Worm (Caenorhabditis elegans) whole organism, L4 larva: ENCODE data around the gene php-3.

ENCODE experiments used
- R02D3.7 ChIP-seq: fragments of 150-350 bp; sonication (generic microtip); optimal IDR thresholded peaks from 3 replicates; lab custom pipeline; 2014; ENCODE audit warnings: missing biosample characterization, missing genetic modification characterization
- T20F7.1 ChIP-seq: fragments of 200-800 bp; sonication (Bioruptor generic); optimal IDR thresholded peaks from 2 replicates; lab custom pipeline; 2018; ENCODE audit warnings: mild to moderate bottlenecking, missing genetic modification characterization, missing compliant biosample characterization
- Y75B8A.6 ChIP-seq: fragments of 200-800 bp; sonication (Bioruptor generic); IDR thresholded peaks from 2 replicates; pipeline ENCODE4 v1.3.6; 2022; ENCODE audit warnings: missing genetic modification reagents, missing genetic modification characterization, missing compliant biosample characterization
- aha-1 ChIP-seq: fragments of 150-350 bp; peaks from one replicate; lab custom pipeline; 2014; ENCODE audit warnings: missing biosample characterization, missing genetic modification characterization
- ama-1 ChIP-seq: fragments of 150-350 bp; optimal IDR thresholded peaks from 2 replicates; lab custom pipeline; 2014; ENCODE audit warnings: inconsistent platforms, mixed read lengths
- ces-1 ChIP-seq: fragments of 150-350 bp; sonication (generic microtip); optimal IDR thresholded peaks from 4 replicates; lab custom pipeline; 2014; ENCODE audit warnings: missing biosample characterization, missing genetic modification reagents, missing genetic modification characterization
- nhr-11 ChIP-seq: fragments of 150-350 bp; optimal IDR thresholded peaks from 2 replicates; lab custom pipeline; 2014; ENCODE audit warnings: missing biosample characterization, missing genetic modification characterization
- nhr-111 ChIP-seq: fragments of 200-800 bp; sonication (Bioruptor generic); optimal IDR thresholded peaks from 2 replicates; lab custom pipeline; 2018; ENCODE audit warnings: mild to moderate bottlenecking, missing genetic modification characterization, missing compliant biosample characterization
- php-3 ChIP-seq: fragments of 200-800 bp; sonication (Bioruptor generic); IDR thresholded peaks from 2 replicates; pipeline ENCODE4 v1.3.6; 2022; ENCODE audit warnings: missing genetic modification reagents, missing genetic modification characterization, missing compliant biosample characterization
- set-16 ChIP-seq: fragments of 200-800 bp; sonication (Bioruptor generic); IDR thresholded peaks from 2 replicates; pipeline ENCODE4 v1.3.6; 2022; ENCODE audit warnings: missing genetic modification reagents, missing genetic modification characterization, missing compliant biosample characterization
- tra-1 ChIP-seq: fragments of 200-800 bp; sonication (Bioruptor generic); IDR thresholded peaks from 2 replicates; pipeline ENCODE4 v1.3.6; 2022; ENCODE audit warnings: missing genetic modification reagents, missing genetic modification characterization, missing compliant biosample characterization
- unc-62 ChIP-seq, 3 experiments: fragments of 150-350 bp in 1 of 3; sonication (generic microtip); optimal IDR thresholded peaks in 2 of 3; peaks in 1 of 3; 1 replicate in 1 of 3; 2 replicates in 2 of 3; lab custom pipeline; 2014 to 2017; ENCODE audit warnings: missing biosample characterization in 3 of 3, missing genetic modification characterization in 3 of 3, missing genetic modification reagents in 3 of 3, missing genotype in 1 of 3
- zag-1 ChIP-seq: fragments of 150-350 bp; optimal IDR thresholded peaks from 2 replicates; lab custom pipeline; 2014; ENCODE audit warnings: missing biosample characterization, missing genetic modification characterization

DNA sequence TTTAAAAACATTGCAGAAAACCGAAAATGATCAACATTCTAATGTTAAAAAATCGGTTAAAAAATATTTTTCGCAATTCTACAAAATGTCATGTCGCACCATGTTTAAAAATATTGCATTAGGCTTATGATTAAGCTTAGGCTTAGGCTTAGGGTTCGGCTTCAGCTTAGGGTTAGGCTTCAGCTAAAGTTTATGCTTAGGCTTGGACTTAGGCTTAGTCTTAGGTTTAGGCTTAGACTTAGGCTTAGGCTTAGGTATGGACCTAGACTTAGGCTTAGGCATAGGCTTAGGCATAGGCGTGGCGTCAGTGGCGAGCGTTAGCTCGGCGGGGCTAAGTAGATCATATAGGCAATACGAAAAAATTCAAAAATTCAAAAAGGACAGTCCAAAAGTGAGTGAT lies 47.0 kb upstream of the php-3 start:
- TF ChIP-seq ama-1 (lab: Kevin White, UChicago) (no peak), aha-1 (tag; lab: Kevin White, UChicago) (no peak), tra-1 (GFP tag; lab: Robert Waterston, UW) (no peak), ces-1 (GFP tag; lab: Kevin White, UChicago) (no peak), set-16 (no peak), R02D3.7 (tag; lab: Kevin White, UChicago) (no peak), T20F7.1 (no peak), unc-62 (GFP tag; optimal IDR thresholded peaks at IDR 0.05 in 1 of 2; lab: Kevin White, UChicago) (no peak), unc-62 (tag; optimal IDR thresholded peaks at IDR 0.05; lab: Kevin White, UChicago) (no peak), nhr-111 (no peak), Y75B8A.6 (no peak), php-3 (GFP tag; lab: Robert Waterston, UW) (no peak), nhr-11 (tag; lab: Kevin White, UChicago) (no peak), zag-1 (tag; lab: Kevin White, UChicago) (no peak)
